Fruit fly (Drosophila melanogaster) whole organism, embryonic: ENCODE results near the gene Cyp6d4.

Experiments
- Antp ChIP-seq: fragments of 200-800 bp; sonication (Bioruptor generic); optimal IDR thresholded peaks from 3 replicates; lab custom pipeline; 2016; ENCODE audit warnings: missing biosample characterization, missing genetic modification characterization
- CG10267 ChIP-seq: fragments of 200-800 bp; sonication (Bioruptor generic); optimal IDR thresholded peaks from 2 replicates; lab custom pipeline; 2018; ENCODE audit warnings: missing biosample characterization, mild to moderate bottlenecking, missing genetic modification characterization, moderate library complexity
- CG11085 ChIP-seq: fragments of 200-800 bp; sonication (Bioruptor generic); IDR thresholded peaks from 2 replicates; pipeline ENCODE4 v1.3.6; 2022; ENCODE audit warnings: missing biosample characterization, missing genetic modification characterization
- CG14710 ChIP-seq: fragments of 200-800 bp; sonication (Bioruptor generic); optimal IDR thresholded peaks from 3 replicates; lab custom pipeline; 2019; ENCODE audit warnings: missing biosample characterization, mild to moderate bottlenecking, missing genetic modification characterization, moderate library complexity
- CG15514 ChIP-seq: fragments of 200-800 bp; sonication (Bioruptor generic); optimal IDR thresholded peaks from 3 replicates; lab custom pipeline; 2017; ENCODE audit warnings: missing biosample characterization, missing genetic modification characterization, mild to moderate bottlenecking, moderate library complexity, missing genetic modification reagents
- CG16815 ChIP-seq: fragments of 200-800 bp; sonication (Bioruptor generic); optimal IDR thresholded peaks from 3 replicates; lab custom pipeline; 2017; ENCODE audit warnings: missing biosample characterization, mild to moderate bottlenecking, missing genetic modification characterization
- CG18262 ChIP-seq: fragments of 200-800 bp; optimal IDR thresholded peaks from 3 replicates; lab custom pipeline; 2019; ENCODE audit warnings: missing biosample characterization, mild to moderate bottlenecking, missing genetic modification characterization, moderate library complexity
- CG2129 ChIP-seq: fragments of 200-800 bp; sonication (Bioruptor generic); IDR thresholded peaks from 2 replicates; pipeline ENCODE4 v1.3.6; 2022; ENCODE audit warnings: missing biosample characterization, missing genetic modification characterization; ENCODE audit not compliant: partially characterized antibody
- CG2199 ChIP-seq: fragments of 200-800 bp; sonication (Bioruptor generic); IDR thresholded peaks from 3 replicates; pipeline ENCODE4 v1.3.6; 2022; ENCODE audit warnings: missing biosample characterization, missing genetic modification characterization
- CG2678 ChIP-seq: fragments of 200-800 bp; sonication (Bioruptor generic); optimal IDR thresholded peaks from 3 replicates; lab custom pipeline; 2019; ENCODE audit warnings: missing biosample characterization, mild to moderate bottlenecking, missing genetic modification characterization, moderate library complexity
- CG3163 ChIP-seq: fragments of 200-800 bp; sonication (Bioruptor generic); optimal IDR thresholded peaks from 3 replicates; lab custom pipeline; 2016; ENCODE audit warnings: missing biosample characterization, missing genetic modification characterization
- CG34224 ChIP-seq: fragments of 200-800 bp; sonication (Bioruptor generic); IDR thresholded peaks from 3 replicates; pipeline ENCODE4 v1.3.6; 2022; ENCODE audit warnings: missing biosample characterization, missing genetic modification characterization; ENCODE audit not compliant: partially characterized antibody
- Dll ChIP-seq: fragments of 200-800 bp; sonication (Bioruptor generic); IDR thresholded peaks from 4 replicates; pipeline ENCODE4 v1.3.6; 2022; ENCODE audit warnings: missing biosample characterization, missing genetic modification characterization; ENCODE audit not compliant: partially characterized antibody
- Fer1 ChIP-seq: fragments of 200-800 bp; sonication (Bioruptor generic); optimal IDR thresholded peaks from 2 replicates; lab custom pipeline; 2017; ENCODE audit warnings: missing biosample characterization, mild to moderate bottlenecking, missing genetic modification characterization
- Fer3 ChIP-seq: fragments of 200-800 bp; sonication (Bioruptor generic); optimal IDR thresholded peaks from 2 replicates; lab custom pipeline; 2018; ENCODE audit warnings: missing biosample characterization, mild to moderate bottlenecking, missing genetic modification characterization, moderate library complexity
- GATAe ChIP-seq: fragments of 200-800 bp; sonication (Bioruptor generic); conservative IDR thresholded peaks from 2 replicates; pipeline ENCODE4 v1.3.6; 2022; ENCODE audit warnings: missing biosample characterization, missing genetic modification characterization
- HLH4C ChIP-seq: fragments of 200-800 bp; sonication (Bioruptor generic); IDR thresholded peaks from 3 replicates; pipeline ENCODE4 v1.3.6; 2022; ENCODE audit warnings: missing biosample characterization, missing genetic modification characterization; ENCODE audit not compliant: partially characterized antibody
- HmgD ChIP-seq: fragments of 200-800 bp; sonication (Bioruptor generic); optimal IDR thresholded peaks from 3 replicates; lab custom pipeline; 2016; ENCODE audit warnings: missing biosample characterization, missing genetic modification characterization
- HmgZ ChIP-seq: fragments of 200-800 bp; sonication (Bioruptor generic); optimal IDR thresholded peaks from 2 replicates; lab custom pipeline; 2018; ENCODE audit warnings: missing biosample characterization, mild to moderate bottlenecking, missing genetic modification characterization
- Hr78 ChIP-seq, 2 experiments: fragments of 200-800 bp in 1 of 2; fragments of >200 bp in 1 of 2; sonication (Bioruptor generic) in 1 of 2; optimal IDR thresholded peaks; 2 replicates each; lab custom pipeline; 2017 to 2019; ENCODE audit warnings: missing biosample characterization in 2 of 2, missing genetic modification characterization in 2 of 2, mild to moderate bottlenecking in 1 of 2, moderate library complexity in 1 of 2
- Mad ChIP-seq: fragments of 200-800 bp; sonication (Bioruptor generic); optimal IDR thresholded peaks from 2 replicates; lab custom pipeline; 2016; ENCODE audit warnings: missing biosample characterization, missing genetic modification characterization
- Med ChIP-seq: fragments of 200-800 bp; sonication (Bioruptor generic); peaks from one replicate; lab custom pipeline; 2016; ENCODE audit warnings: missing biosample characterization, missing genetic modification characterization, mild to moderate bottlenecking, inconsistent platforms, moderate library complexity
- Sox102F ChIP-seq: fragments of 200-800 bp; sonication (Bioruptor generic); optimal IDR thresholded peaks from 2 replicates; lab custom pipeline; 2018; ENCODE audit warnings: missing biosample characterization, mild to moderate bottlenecking, missing genetic modification characterization, moderate library complexity
- Sry-δ ChIP-seq: fragments of 200-800 bp; sonication (Bioruptor generic); optimal IDR thresholded peaks from 2 replicates; lab custom pipeline; 2016; ENCODE audit warnings: missing biosample characterization, missing genetic modification characterization
- amos ChIP-seq: fragments of 200-800 bp; sonication (Bioruptor generic); IDR thresholded peaks from 2 replicates; pipeline ENCODE4 v1.3.6; 2022; ENCODE audit warnings: missing biosample characterization, missing genetic modification characterization; ENCODE audit not compliant: partially characterized antibody
- az2 ChIP-seq: fragments of 200-800 bp; sonication (Bioruptor generic); optimal IDR thresholded peaks from 3 replicates; lab custom pipeline; 2016; ENCODE audit warnings: missing biosample characterization, missing genetic modification characterization
- bsh ChIP-seq, 2 experiments: fragments of 200-800 bp; sonication (Bioruptor generic); optimal IDR thresholded peaks; 2 replicates each; lab custom pipeline; 2017 to 2018; ENCODE audit warnings: mild to moderate bottlenecking in 2 of 2, missing biosample characterization in 2 of 2, missing genetic modification characterization in 2 of 2, moderate library complexity in 1 of 2
- cg ChIP-seq: fragments of 200-800 bp; sonication (Bioruptor generic); optimal IDR thresholded peaks from 3 replicates; lab custom pipeline; 2019; ENCODE audit warnings: missing biosample characterization, mild to moderate bottlenecking, missing genetic modification characterization, moderate library complexity
- corto ChIP-seq: fragments of 200-800 bp; sonication (Bioruptor generic); optimal IDR thresholded peaks from 2 replicates; lab custom pipeline; 2016; ENCODE audit warnings: missing biosample characterization, mild to moderate bottlenecking, missing genetic modification characterization, moderate library complexity
- danr ChIP-seq: fragments of 200-800 bp; sonication (Bioruptor generic); IDR thresholded peaks from 2 replicates; pipeline ENCODE4 v1.3.6; 2022; ENCODE audit warnings: missing biosample characterization, missing genetic modification characterization
- dmrt11E ChIP-seq: fragments of 200-800 bp; sonication (Bioruptor generic); optimal IDR thresholded peaks from 3 replicates; lab custom pipeline; 2018; ENCODE audit warnings: missing biosample characterization, mild to moderate bottlenecking, missing genetic modification characterization, moderate library complexity
- emc ChIP-seq: fragments of 200-800 bp; sonication (Bioruptor generic); optimal IDR thresholded peaks from 2 replicates; lab custom pipeline; 2016; ENCODE audit warnings: missing biosample characterization, missing genetic modification characterization
- esg ChIP-seq: fragments of 200-800 bp; sonication (Bioruptor generic); conservative IDR thresholded peaks from 2 replicates; pipeline ENCODE4 v1.3.6; 2022; ENCODE audit warnings: missing biosample characterization, missing genetic modification characterization
- gfzf ChIP-seq: fragments of 200-800 bp; sonication (Bioruptor generic); optimal IDR thresholded peaks from 2 replicates; lab custom pipeline; 2016; ENCODE audit warnings: missing biosample characterization, mild to moderate bottlenecking, missing genetic modification characterization, moderate library complexity
- her ChIP-seq: fragments of 200-800 bp; sonication (Bioruptor generic); optimal IDR thresholded peaks from 2 replicates; lab custom pipeline; 2016; ENCODE audit warnings: missing biosample characterization, missing genetic modification characterization
- hkb ChIP-seq, 2 experiments: fragments of 200-800 bp in 1 of 2; fragments of >200 bp in 1 of 2; sonication (Bioruptor generic) in 1 of 2; IDR thresholded peaks in 1 of 2; optimal IDR thresholded peaks in 1 of 2; 2 replicates each; pipeline versions ENCODE4 v1.3.6 to Lab custom; 2017 to 2022; ENCODE audit warnings: missing biosample characterization in 1 of 2, missing genetic modification characterization in 1 of 2
- kay ChIP-seq: fragments of 200-800 bp; sonication (Bioruptor generic); optimal IDR thresholded peaks from 2 replicates; lab custom pipeline; 2016; ENCODE audit warnings: missing biosample characterization, missing genetic modification characterization
- lmd ChIP-seq: fragments of 200-800 bp; sonication (Bioruptor generic); IDR thresholded peaks from 2 replicates; pipeline ENCODE4 v1.3.6; 2022; ENCODE audit warnings: missing biosample characterization, missing genetic modification characterization
- nmo ChIP-seq: fragments of 200-800 bp; sonication (Bioruptor generic); optimal IDR thresholded peaks from 2 replicates; lab custom pipeline; 2018; ENCODE audit warnings: missing biosample characterization, mild to moderate bottlenecking, missing genetic modification characterization, moderate library complexity
- nom ChIP-seq: fragments of 200-800 bp; sonication (Bioruptor generic); optimal IDR thresholded peaks from 2 replicates; lab custom pipeline; 2017; ENCODE audit warnings: missing biosample characterization, missing genetic modification characterization, mild to moderate bottlenecking, moderate library complexity, missing genetic modification reagents
- otp ChIP-seq: fragments of 200-800 bp; sonication (Bioruptor generic); IDR thresholded peaks from 3 replicates; pipeline ENCODE4, ENCODE4 v1.3.6; 2022; ENCODE audit warnings: missing biosample characterization, missing genetic modification characterization
- phol ChIP-seq: fragments of 200-800 bp; sonication (Bioruptor generic); optimal IDR thresholded peaks from 3 replicates; lab custom pipeline; 2018; ENCODE audit warnings: missing biosample characterization, mild to moderate bottlenecking, missing genetic modification characterization, moderate library complexity
- sqz ChIP-seq: fragments of 200-800 bp; sonication (Bioruptor generic); optimal IDR thresholded peaks from 3 replicates; lab custom pipeline; 2018; ENCODE audit warnings: missing biosample characterization, mild to moderate bottlenecking, missing genetic modification characterization
- sr ChIP-seq: fragments of 200-800 bp; sonication (Bioruptor generic); IDR thresholded peaks from 3 replicates; pipeline ENCODE4 v1.3.6; 2022; ENCODE audit warnings: missing biosample characterization, missing genetic modification characterization
- tna ChIP-seq: fragments of 200-800 bp; sonication (Bioruptor generic); IDR thresholded peaks from 2 replicates; pipeline ENCODE4 v1.3.6; 2022; ENCODE audit warnings: missing biosample characterization, missing genetic modification characterization; ENCODE audit not compliant: partially characterized antibody
- trem ChIP-seq: fragments of 200-800 bp; optimal IDR thresholded peaks from 3 replicates; lab custom pipeline; 2019; ENCODE audit warnings: missing biosample characterization, mild to moderate bottlenecking, missing genetic modification characterization, moderate library complexity
- vnd ChIP-seq: fragments of 200-800 bp; sonication (Bioruptor generic); IDR thresholded peaks from 3 replicates; pipeline ENCODE4 v1.3.6; 2022; ENCODE audit warnings: missing biosample characterization, missing genetic modification characterization; ENCODE audit not compliant: partially characterized antibody
- zf30C ChIP-seq: fragments of 200-800 bp; sonication (Bioruptor generic); optimal IDR thresholded peaks from 3 replicates; lab custom pipeline; 2018; ENCODE audit warnings: missing biosample characterization, mild to moderate bottlenecking, missing genetic modification characterization

The Cyp6d4 gene

DNA sequence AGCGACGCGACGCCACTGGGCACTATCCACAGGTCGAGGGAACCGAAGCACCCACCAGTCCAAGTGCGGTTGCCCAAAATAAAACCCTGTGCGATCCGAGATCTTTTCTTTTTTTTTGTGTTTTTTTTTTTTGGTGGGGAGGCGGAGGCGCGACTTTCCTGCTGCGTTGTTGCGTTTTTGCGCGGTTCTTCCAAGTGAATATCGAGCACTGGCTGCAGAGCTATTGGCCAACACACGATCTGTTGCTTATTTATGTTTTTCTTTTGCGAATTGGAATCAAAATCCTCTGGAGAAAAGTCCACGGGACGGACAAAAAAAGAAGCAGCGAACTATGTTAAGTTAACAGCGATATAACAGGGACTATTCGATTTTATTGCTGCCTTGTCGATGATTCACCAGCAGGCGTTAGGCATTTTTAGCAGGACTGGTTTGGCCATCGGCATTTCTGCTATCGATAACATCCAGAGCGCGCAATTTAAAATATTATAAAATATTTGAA lies 22.7 kb downstream of the Cyp6d4 start, which contains the start of gene wge (continued):
- TF ChIP-seq CG18262 (tag; lab: Kevin White, UChicago) (peak; percentile 18), CG11085 (no peak), HLH4C (GFP tag; lab: Robert Waterston, UW) (peak; percentile 63; the same call in 2 of the 3 replicates), Sox102F (GFP tag; lab: Kevin White, UChicago) (no peak), danr (GFP tag; lab: Robert Waterston, UW) (no peak), trem (peak; percentile 51), CG16815 (GFP tag; lab: Kevin White, UChicago) (no peak), nmo (GFP tag; lab: Kevin White, UChicago) (peak; percentile 21), hkb (optimal IDR thresholded peaks at IDR 0.05; lab: Kevin White, UChicago) (no peak), hkb (GFP tag; IDR thresholded peaks at IDR 0.05; lab: Robert Waterston, UW) (no peak), gfzf (GFP tag; lab: Kevin White, UChicago) (peak; percentile 75), esg (no peak), bsh (GFP tag; optimal IDR thresholded peaks at IDR 0.05; lab: Kevin White, UChicago) (peak in 1 of 2 experiments; percentile 94), CG2199 (GFP tag; lab: Robert Waterston, UW) (no peak), CG2129 (peak; percentile 36; the same call in 1 of the 2 replicates), cg (peak; percentile 57), CG2678 (tag; lab: Kevin White, UChicago) (peak; percentile 1), Dll (peak; percentile 71; the same call in 3 of the 4 replicates), lmd (no peak), emc (no peak), GATAe (GFP tag; lab: Robert Waterston, UW) (no peak), otp (GFP tag; lab: Robert Waterston, UW) (no peak), phol (peak; percentile 21), CG34224 (GFP tag; lab: Robert Waterston, UW) (peak; percentile 71), nom (peak; percentile 95), Hr78 (GFP tag; optimal IDR thresholded peaks at IDR 0.05; lab: Kevin White, UChicago) (no peak), Fer3 (no peak), dmrt11E (tag; lab: Kevin White, UChicago) (no peak), kay (peak; percentile 81), az2 (no peak), Mad (no peak), CG14710 (tag; lab: Kevin White, UChicago) (peak; percentile 50), her (GFP tag; lab: Kevin White, UChicago) (no peak), sqz (GFP tag; lab: Kevin White, UChicago) (peak; percentile 89), vnd (GFP tag; lab: Robert Waterston, UW) (peak; percentile 38; the same call in 1 of the 3 replicates), Med (peak; percentile 29), HmgZ (peak; percentile 22), CG3163 (GFP tag; lab: Kevin White, UChicago) (no peak), sr (GFP tag; lab: Robert Waterston, UW) (no peak), zf30C (no peak), CG15514 (GFP tag; lab: Kevin White, UChicago) (peak; percentile 38), Fer1 (GFP tag; lab: Kevin White, UChicago) (peak; percentile 16), CG10267 (tag; lab: Kevin White, UChicago) (peak; percentile 30), Sry-δ (GFP tag; lab: Kevin White, UChicago) (peak; percentile 53), tna (GFP tag; lab: Robert Waterston, UW) (peak; percentile 58; the same call in 1 of the 2 replicates), HmgD (no peak), corto (no peak), amos (GFP tag; lab: Robert Waterston, UW) (peak; percentile 65), Antp (GFP tag; lab: Kevin White, UChicago) (no peak)
